Worm (Caenorhabditis elegans) whole organism, young adult: ENCODE data around the gene F44E5.2.

Experiments used
- B0035.1 ChIP-seq: sonication (generic microtip); optimal IDR thresholded peaks from 2 replicates; lab custom pipeline; 2016; ENCODE audit warnings: missing genetic modification characterization, mild to moderate bottlenecking, missing compliant biosample characterization, missing genotype, missing genetic modification reagents
- C17E4.6 ChIP-seq: fragments of 200-800 bp; sonication (Bioruptor generic); IDR thresholded peaks from 2 replicates; pipeline ENCODE4 v1.3.6; 2022; ENCODE audit warnings: missing genetic modification reagents, missing genetic modification characterization, missing compliant biosample characterization
- F33H1.4 ChIP-seq: fragments of 200-800 bp; sonication (Bioruptor generic); IDR thresholded peaks from 2 replicates; pipeline ENCODE4 v1.3.6; 2022; ENCODE audit warnings: missing genetic modification reagents, missing genetic modification characterization, missing compliant biosample characterization
- K11D2.4 ChIP-seq: fragments of 200-800 bp; sonication (Bioruptor generic); IDR thresholded peaks from 2 replicates; pipeline ENCODE4 v1.3.6; 2022; ENCODE audit warnings: missing genetic modification reagents, missing genetic modification characterization, missing compliant biosample characterization
- K12H6.12 ChIP-seq: fragments of 200-800 bp; sonication (Bioruptor generic); optimal IDR thresholded peaks from 2 replicates; lab custom pipeline; 2018; ENCODE audit warnings: mild to moderate bottlenecking, missing genetic modification characterization, missing compliant biosample characterization
- T26A5.8 ChIP-seq: sonication (generic microtip); optimal IDR thresholded peaks from 2 replicates; lab custom pipeline; 2016; ENCODE audit warnings: missing genetic modification characterization, missing compliant biosample characterization
- Y53F4B.3 ChIP-seq: fragments of 200-800 bp; sonication (Bioruptor generic); IDR thresholded peaks from 2 replicates; pipeline ENCODE4 v1.3.6; 2022; ENCODE audit warnings: missing genetic modification reagents, missing genetic modification characterization, missing compliant biosample characterization
- akir-1 ChIP-seq: fragments of 200-800 bp; sonication (Bioruptor generic); optimal IDR thresholded peaks from 2 replicates; lab custom pipeline; 2018; ENCODE audit warnings: mild to moderate bottlenecking, missing genetic modification characterization, moderate library complexity, missing compliant biosample characterization
- ama-1 ChIP-seq, 3 experiments: fragments of 150-350 bp in 1 of 3; sonication (generic microtip) in 2 of 3; optimal IDR thresholded peaks; 2 replicates each; lab custom pipeline; 2014 to 2018; ENCODE audit warnings: missing biosample characterization in 2 of 3, missing genetic modification characterization in 2 of 3, missing genetic modification reagents in 2 of 3
- aptf-2 ChIP-seq: fragments of 200-800 bp; sonication (Bioruptor generic); conservative IDR thresholded peaks from 2 replicates; pipeline ENCODE4 v1.3.6; 2022; ENCODE audit warnings: missing genetic modification reagents, missing genetic modification characterization, missing compliant biosample characterization
- aptf-3 ChIP-seq: fragments of 200-800 bp; sonication (Bioruptor generic); IDR thresholded peaks from 2 replicates; pipeline ENCODE4 v1.3.6; 2022; ENCODE audit warnings: missing genetic modification characterization, missing compliant biosample characterization
- athp-1 ChIP-seq: sonication (generic microtip); optimal IDR thresholded peaks from 2 replicates; lab custom pipeline; 2017; ENCODE audit warnings: mild to moderate bottlenecking, missing genetic modification characterization, missing compliant biosample characterization
- bed-1 ChIP-seq: fragments of 200-800 bp; sonication (Bioruptor generic); IDR thresholded peaks from 2 replicates; pipeline ENCODE4 v1.3.6; 2022; ENCODE audit warnings: missing genetic modification reagents, missing genetic modification characterization, missing compliant biosample characterization
- bed-2 ChIP-seq: fragments of 200-800 bp; sonication (Bioruptor generic); IDR thresholded peaks from 2 replicates; pipeline ENCODE4 v1.3.6; 2022; ENCODE audit warnings: missing genetic modification reagents, missing genetic modification characterization, missing compliant biosample characterization
- cebp-1 ChIP-seq, 2 experiments: fragments of 200-800 bp in 1 of 2; sonication (Bioruptor generic) in 1 of 2; sonication (generic microtip) in 1 of 2; IDR thresholded peaks in 1 of 2; optimal IDR thresholded peaks in 1 of 2; 2 replicates each; pipeline versions ENCODE4 v1.3.6 to Lab custom; 2017 to 2022; ENCODE audit warnings: missing compliant biosample characterization in 2 of 2, missing genetic modification characterization in 2 of 2, mild to moderate bottlenecking in 1 of 2, missing genetic modification reagents in 1 of 2, moderate library complexity in 1 of 2
- cebp-2 ChIP-seq: fragments of 200-800 bp; sonication (Bioruptor generic); IDR thresholded peaks from 2 replicates; pipeline ENCODE4 v1.3.6; 2022; ENCODE audit warnings: missing genetic modification characterization, missing compliant biosample characterization
- ceh-79 ChIP-seq: sonication (generic microtip); optimal IDR thresholded peaks from 2 replicates; lab custom pipeline; 2017; ENCODE audit warnings: mild to moderate bottlenecking, missing genetic modification characterization, missing compliant biosample characterization
- ceh-91 ChIP-seq: fragments of 200-800 bp; sonication (Bioruptor generic); IDR thresholded peaks from 2 replicates; pipeline ENCODE4 v1.3.6; 2022; ENCODE audit warnings: missing genetic modification reagents, missing genetic modification characterization, missing compliant biosample characterization
- dpl-1 ChIP-seq: fragments of 150-350 bp; optimal IDR thresholded peaks from 2 replicates; lab custom pipeline; 2014; ENCODE audit warnings: missing biosample characterization, missing genetic modification reagents, missing genetic modification characterization
- efl-1 ChIP-seq: fragments of 150-350 bp; optimal IDR thresholded peaks from 2 replicates; lab custom pipeline; 2014; ENCODE audit warnings: missing biosample characterization, missing genetic modification reagents, missing genetic modification characterization
- egrh-3 ChIP-seq: fragments of 200-800 bp; sonication (Bioruptor generic); IDR thresholded peaks from 2 replicates; pipeline ENCODE4 v1.3.6; 2022; ENCODE audit warnings: missing genetic modification reagents, missing genetic modification characterization, missing compliant biosample characterization
- hmg-1.2 ChIP-seq: fragments of 200-800 bp; sonication (Bioruptor generic); IDR thresholded peaks from 2 replicates; pipeline ENCODE4 v1.3.6; 2022; ENCODE audit warnings: missing genetic modification reagents, missing genetic modification characterization, missing compliant biosample characterization
- hmg-20 ChIP-seq: fragments of 200-800 bp; sonication (Bioruptor generic); IDR thresholded peaks from 2 replicates; pipeline ENCODE4 v1.3.6; 2022; ENCODE audit warnings: missing genetic modification reagents, missing genetic modification characterization, missing compliant biosample characterization
- hrde-1 ChIP-seq: sonication (generic microtip); optimal IDR thresholded peaks from 2 replicates; lab custom pipeline; 2016; ENCODE audit warnings: missing genetic modification characterization, mild to moderate bottlenecking, missing compliant biosample characterization, moderate library complexity, missing genotype, missing genetic modification reagents, borderline replicate concordance
- lag-1 ChIP-seq: fragments of 200-800 bp; sonication (Bioruptor generic); IDR thresholded peaks from 2 replicates; pipeline ENCODE4 v1.3.6; 2022; ENCODE audit warnings: missing genetic modification reagents, missing genetic modification characterization, missing compliant biosample characterization
- let-607 ChIP-seq, 2 experiments: fragments of 200-800 bp in 1 of 2; sonication (Bioruptor generic) in 1 of 2; sonication (generic microtip) in 1 of 2; optimal IDR thresholded peaks; 2 replicates each; lab custom pipeline; 2016 to 2018; ENCODE audit warnings: mild to moderate bottlenecking in 2 of 2, missing compliant biosample characterization in 2 of 2, missing genetic modification characterization in 2 of 2, moderate library complexity in 2 of 2, missing genotype in 1 of 2
- lin-54 ChIP-seq: fragments of 200-800 bp; sonication (Bioruptor generic); optimal IDR thresholded peaks from 2 replicates; lab custom pipeline; 2018; ENCODE audit warnings: mild to moderate bottlenecking, missing genetic modification characterization, missing compliant biosample characterization
- madf-10 ChIP-seq: sonication (generic microtip); optimal IDR thresholded peaks from 2 replicates; lab custom pipeline; 2016; ENCODE audit warnings: mild to moderate bottlenecking, missing genetic modification characterization, missing compliant biosample characterization
- madf-6 ChIP-seq: fragments of 200-800 bp; sonication (Bioruptor generic); IDR thresholded peaks from 2 replicates; pipeline ENCODE4 v1.3.6; 2022; ENCODE audit warnings: missing genetic modification reagents, missing genetic modification characterization, missing compliant biosample characterization
- madf-8 ChIP-seq: fragments of 200-800 bp; sonication (Bioruptor generic); conservative IDR thresholded peaks from 2 replicates; pipeline ENCODE4 v1.3.6; 2022; ENCODE audit warnings: missing genetic modification reagents, missing genetic modification characterization, missing compliant biosample characterization
- mcd-1 ChIP-seq: fragments of 200-800 bp; sonication (Bioruptor generic); IDR thresholded peaks from 2 replicates; pipeline ENCODE4 v1.3.6; 2022; ENCODE audit warnings: missing genetic modification reagents, missing genetic modification characterization, missing compliant biosample characterization
- mel-28 ChIP-seq: sonication (generic microtip); optimal IDR thresholded peaks from 2 replicates; lab custom pipeline; 2016; ENCODE audit warnings: borderline replicate concordance, mild to moderate bottlenecking, missing genetic modification characterization, missing compliant biosample characterization
- nfya-2 ChIP-seq: fragments of 200-800 bp; sonication (Bioruptor generic); IDR thresholded peaks from 2 replicates; pipeline ENCODE4 v1.3.6; 2022; ENCODE audit warnings: missing genetic modification reagents, missing genetic modification characterization, missing compliant biosample characterization
- nfyb-1 ChIP-seq: fragments of 200-800 bp; sonication (Bioruptor generic); IDR thresholded peaks from 2 replicates; pipeline ENCODE4 v1.3.6; 2022; ENCODE audit warnings: missing genetic modification reagents, missing genetic modification characterization, missing compliant biosample characterization
- pbrm-1 ChIP-seq: fragments of 200-800 bp; sonication (Bioruptor generic); IDR thresholded peaks from 2 replicates; pipeline ENCODE4 v1.3.6; 2022; ENCODE audit warnings: missing genetic modification reagents, missing genetic modification characterization, missing compliant biosample characterization
- rec-8 ChIP-seq, 2 experiments: sonication (generic microtip); optimal IDR thresholded peaks; 2 replicates each; lab custom pipeline; 2016; ENCODE audit warnings: mild to moderate bottlenecking in 2 of 2, missing genetic modification characterization in 2 of 2, missing genetic modification reagents in 2 of 2, missing genotype in 2 of 2, missing biosample characterization in 1 of 2, missing compliant biosample characterization in 1 of 2, moderate library complexity in 1 of 2
- sea-2 ChIP-seq: fragments of 200-800 bp; sonication (Bioruptor generic); IDR thresholded peaks from 2 replicates; pipeline ENCODE4 v1.3.6; 2022; ENCODE audit warnings: missing genetic modification characterization, missing compliant biosample characterization
- snpc-1.1 ChIP-seq: sonication (generic microtip); optimal IDR thresholded peaks from 2 replicates; lab custom pipeline; 2017; ENCODE audit warnings: missing genetic modification characterization, mild to moderate bottlenecking, missing compliant biosample characterization, antibody characterized with exemption, moderate library complexity, missing genotype, missing genetic modification reagents; ENCODE audit not compliant: insufficient read depth
- somi-1 ChIP-seq: fragments of 200-800 bp; sonication (Bioruptor generic); optimal IDR thresholded peaks from 2 replicates; lab custom pipeline; 2018; ENCODE audit warnings: mild to moderate bottlenecking, missing genetic modification characterization, missing compliant biosample characterization
- sptf-2 ChIP-seq: fragments of 200-800 bp; sonication (Bioruptor generic); optimal IDR thresholded peaks from 2 replicates; lab custom pipeline; 2018; ENCODE audit warnings: mild to moderate bottlenecking, missing genetic modification characterization, missing compliant biosample characterization
- unc-130 ChIP-seq: sonication (generic microtip); optimal IDR thresholded peaks from 2 replicates; lab custom pipeline; 2016; ENCODE audit warnings: missing genetic modification reagents, missing genetic modification characterization, missing compliant biosample characterization
- xnd-1 ChIP-seq: sonication (generic microtip); optimal IDR thresholded peaks from 2 replicates; lab custom pipeline; 2016; ENCODE audit warnings: missing genotype, missing genetic modification reagents, missing genetic modification characterization, missing compliant biosample characterization
- zfh-2 ChIP-seq: fragments of 200-800 bp; sonication (Bioruptor generic); conservative IDR thresholded peaks from 2 replicates; pipeline ENCODE4 v1.3.6; 2022; ENCODE audit warnings: missing genetic modification reagents, missing genetic modification characterization, missing compliant biosample characterization

F44E5.2 gene

DNA sequence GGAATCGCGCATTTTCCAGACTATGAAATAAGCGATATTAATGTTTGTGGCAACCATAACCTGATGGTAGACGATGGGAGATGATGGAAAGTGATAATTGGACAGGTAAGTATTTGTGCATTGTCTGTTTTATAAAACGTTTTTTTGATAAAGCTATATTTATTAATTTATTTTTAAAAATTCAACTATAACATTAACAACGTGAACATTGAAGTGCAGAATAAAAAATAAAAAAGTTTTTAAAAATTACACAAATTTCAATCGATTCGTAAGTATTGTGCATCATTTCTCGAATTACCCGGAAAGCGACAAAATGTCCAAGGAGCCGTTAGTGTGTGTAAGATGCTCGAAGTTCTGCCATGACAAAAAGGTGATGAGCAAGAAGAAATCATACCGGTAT is 39.7 kb downstream of the F44E5.2 start, which contains the start of gene jmjd-1.1:
Gene jmjd-1.1 (plus strand): TSS at position 301 of the 400 bp plus-strand sequence.
- no peak for TF ChIP-seq T26A5.8 (tag; lab: Kevin White, UChicago)
- TF ChIP-seq bed-2 (GFP tag; lab: Robert Waterston, UW) = no peak
- no peak for TF ChIP-seq lin-54 (GFP tag; lab: Kevin White, UChicago)
- no peak for TF ChIP-seq madf-10 (tag; lab: Kevin White, UChicago)
- no peak for TF ChIP-seq K12H6.12 (tag; lab: Kevin White, UChicago)

DNA sequence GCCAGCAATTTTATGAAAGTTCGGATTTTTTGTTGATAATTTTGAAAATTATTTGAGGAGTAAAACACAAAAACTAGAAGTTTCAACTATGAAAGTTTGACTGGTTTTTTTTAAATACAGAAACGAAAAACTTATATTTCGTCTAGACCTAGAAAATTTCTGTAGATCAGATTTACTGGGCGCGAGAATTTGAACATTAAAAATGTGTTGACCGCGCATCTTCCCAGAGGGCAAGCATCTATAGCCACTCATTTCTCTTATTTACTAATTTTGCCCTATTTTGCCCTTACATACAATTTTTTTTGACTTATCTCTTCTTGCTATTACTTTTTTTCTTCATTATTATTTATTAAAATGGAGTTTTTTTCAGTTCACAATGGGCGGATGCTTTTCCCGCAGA is 42.4 kb downstream of the F44E5.2 start, which contains the start of gene F43G6.10:
Gene F43G6.10 (plus strand): TSS at position 371 of the 400 bp plus-strand sequence.
- TF ChIP-seq cebp-2 (GFP tag; lab: Robert Waterston, UW) (no peak), lin-54 (GFP tag; lab: Kevin White, UChicago) (no peak), madf-6 (GFP tag; lab: Robert Waterston, UW) (peak; percentile 86), efl-1 (GFP tag; lab: Kevin White, UChicago) (peak; percentile 74), madf-8 (GFP tag; lab: Robert Waterston, UW) (peak; percentile 49), somi-1 (no peak), C17E4.6 (GFP tag; lab: Robert Waterston, UW) (no peak), nfya-2 (GFP tag; lab: Robert Waterston, UW) (no peak), rec-8 (tag; optimal IDR thresholded peaks at IDR 0.05; lab: Kevin White, UChicago) (no peak), ceh-91 (no peak), let-607 (tag; optimal IDR thresholded peaks at IDR 0.05; lab: Kevin White, UChicago) (no peak), dpl-1 (peak; percentile 13), egrh-3 (GFP tag; lab: Robert Waterston, UW) (no peak), bed-1 (no peak), B0035.1 (tag; lab: Kevin White, UChicago) (no peak), ama-1 (optimal IDR thresholded peaks at IDR 0.05; lab: Kevin White, UChicago) (no peak), ama-1 (GFP tag; optimal IDR thresholded peaks at IDR 0.05; lab: Kevin White, UChicago) (no peak), aptf-2 (peak; percentile 98), akir-1 (GFP tag; lab: Kevin White, UChicago) (no peak), nfyb-1 (no peak)

DNA sequence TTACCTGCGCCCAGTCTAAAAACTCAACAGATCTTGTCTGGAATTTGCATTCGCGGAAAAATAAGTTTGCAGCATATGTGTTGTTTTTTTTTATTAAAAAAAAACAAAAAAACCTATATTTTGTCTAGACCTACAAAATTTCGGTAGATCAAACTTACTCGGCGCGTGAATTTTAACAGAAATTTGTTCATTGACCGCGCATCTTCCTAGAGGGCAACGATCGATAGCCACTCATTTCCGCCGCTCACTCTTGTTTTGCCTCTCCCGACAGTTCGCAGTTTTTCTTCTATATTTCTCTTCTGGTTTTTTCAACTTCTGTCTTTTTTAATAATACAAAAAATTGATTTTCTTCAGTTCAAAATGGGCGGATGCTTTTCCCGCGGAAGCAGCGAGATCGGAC is 43.9 kb downstream of the F44E5.2 start, which contains the start of gene F43G6.7:
Gene F43G6.7 (plus strand): TSS at position 355 of the 400 bp plus-strand sequence.
- TF ChIP-seq hmg-1.2 (GFP tag; lab: Robert Waterston, UW) = no peak
- TF ChIP-seq mel-28 = no peak
- TF ChIP-seq snpc-1.1 (tag; lab: Kevin White, UChicago) = no peak
- no peak for TF ChIP-seq somi-1
- TF ChIP-seq dpl-1 = no peak
- TF ChIP-seq mcd-1 = no peak
- peak; percentile 78 for TF ChIP-seq madf-6 (GFP tag; lab: Robert Waterston, UW)
- peak; percentile 10 for TF ChIP-seq xnd-1
- TF ChIP-seq madf-8 (GFP tag; lab: Robert Waterston, UW) = peak; percentile 66
- TF ChIP-seq K11D2.4 (GFP tag; lab: Robert Waterston, UW) = no peak
- TF ChIP-seq sea-2 (GFP tag; lab: Robert Waterston, UW) = no peak
- no peak for TF ChIP-seq lag-1 (GFP tag; lab: Robert Waterston, UW)
- no peak for TF ChIP-seq pbrm-1
- TF ChIP-seq Y53F4B.3 (GFP tag; lab: Robert Waterston, UW) = no peak
- 0 out of 2 replicates have a peak, but pooled peaks have one; percentile 80 for TF ChIP-seq aptf-3
- no peak for TF ChIP-seq hrde-1 (tag; lab: Kevin White, UChicago)
- TF ChIP-seq cebp-1 (GFP tag; IDR thresholded peaks at IDR 0.05; lab: Robert Waterston, UW) = no peak
- no peak for TF ChIP-seq cebp-1 (tag; optimal IDR thresholded peaks at IDR 0.05; lab: Kevin White, UChicago)
- TF ChIP-seq hmg-20 = no peak
- TF ChIP-seq unc-130 (GFP tag; lab: Kevin White, UChicago) = no peak
- TF ChIP-seq efl-1 (GFP tag; lab: Kevin White, UChicago) = peak; percentile 68
- no peak for TF ChIP-seq K12H6.12 (tag; lab: Kevin White, UChicago)
- no peak for TF ChIP-seq sptf-2 (GFP tag; lab: Kevin White, UChicago)
- 0 out of 2 replicates have a peak, but pooled peaks have one; percentile 21 for TF ChIP-seq zfh-2 (GFP tag; lab: Robert Waterston, UW)
- TF ChIP-seq ceh-79 = no peak
- no peak for TF ChIP-seq T26A5.8 (tag; lab: Kevin White, UChicago)
- TF ChIP-seq F33H1.4 (GFP tag; lab: Robert Waterston, UW) = no peak
- no peak for TF ChIP-seq athp-1 (tag; lab: Kevin White, UChicago)
